Worm (Caenorhabditis elegans) whole organism, young adult: ENCODE data around the gene F16H6.3.

Source experiments
- D2030.7 ChIP-seq: fragments of 200-800 bp; sonication (Bioruptor generic); IDR thresholded peaks from 2 replicates; pipeline ENCODE4 v1.3.6; 2022; ENCODE audit warnings: missing genetic modification reagents, missing genetic modification characterization, missing compliant biosample characterization
- K11D2.4 ChIP-seq: fragments of 200-800 bp; sonication (Bioruptor generic); IDR thresholded peaks from 2 replicates; pipeline ENCODE4 v1.3.6; 2022; ENCODE audit warnings: missing genetic modification reagents, missing genetic modification characterization, missing compliant biosample characterization
- Y56A3A.18 ChIP-seq: fragments of 200-800 bp; sonication (Bioruptor generic); IDR thresholded peaks from 2 replicates; pipeline ENCODE4 v1.3.6; 2022; ENCODE audit warnings: missing genetic modification reagents, missing genetic modification characterization, missing compliant biosample characterization
- aptf-2 ChIP-seq: fragments of 200-800 bp; sonication (Bioruptor generic); conservative IDR thresholded peaks from 2 replicates; pipeline ENCODE4 v1.3.6; 2022; ENCODE audit warnings: missing genetic modification reagents, missing genetic modification characterization, missing compliant biosample characterization
- cebp-1 ChIP-seq, 2 experiments: fragments of 200-800 bp in 1 of 2; sonication (Bioruptor generic) in 1 of 2; sonication (generic microtip) in 1 of 2; IDR thresholded peaks in 1 of 2; optimal IDR thresholded peaks in 1 of 2; 2 replicates each; pipeline versions ENCODE4 v1.3.6 to Lab custom; 2017 to 2022; ENCODE audit warnings: missing compliant biosample characterization in 2 of 2, missing genetic modification characterization in 2 of 2, mild to moderate bottlenecking in 1 of 2, missing genetic modification reagents in 1 of 2, moderate library complexity in 1 of 2
- egl-44 ChIP-seq: fragments of 200-800 bp; sonication (Bioruptor generic); IDR thresholded peaks from 2 replicates; pipeline ENCODE4 v1.3.6; 2022; ENCODE audit warnings: missing genetic modification reagents, missing genetic modification characterization, missing compliant biosample characterization
- fkh-3 ChIP-seq: sonication (generic microtip); optimal IDR thresholded peaks from 2 replicates; lab custom pipeline; 2016; ENCODE audit warnings: mild to moderate bottlenecking, missing genetic modification characterization, missing compliant biosample characterization
- hrde-1 ChIP-seq: sonication (generic microtip); optimal IDR thresholded peaks from 2 replicates; lab custom pipeline; 2016; ENCODE audit warnings: missing genetic modification characterization, mild to moderate bottlenecking, missing compliant biosample characterization, moderate library complexity, missing genotype, missing genetic modification reagents, borderline replicate concordance
- lag-1 ChIP-seq: fragments of 200-800 bp; sonication (Bioruptor generic); IDR thresholded peaks from 2 replicates; pipeline ENCODE4 v1.3.6; 2022; ENCODE audit warnings: missing genetic modification reagents, missing genetic modification characterization, missing compliant biosample characterization
- rec-8 ChIP-seq, 2 experiments: sonication (generic microtip); optimal IDR thresholded peaks; 2 replicates each; lab custom pipeline; 2016; ENCODE audit warnings: mild to moderate bottlenecking in 2 of 2, missing genetic modification characterization in 2 of 2, missing genetic modification reagents in 2 of 2, missing genotype in 2 of 2, missing biosample characterization in 1 of 2, missing compliant biosample characterization in 1 of 2, moderate library complexity in 1 of 2
- unc-62 ChIP-seq: fragments of 150-350 bp; optimal IDR thresholded peaks from 2 replicates; lab custom pipeline; 2014; ENCODE audit warnings: missing biosample characterization, missing genetic modification reagents, missing genetic modification characterization

DNA sequence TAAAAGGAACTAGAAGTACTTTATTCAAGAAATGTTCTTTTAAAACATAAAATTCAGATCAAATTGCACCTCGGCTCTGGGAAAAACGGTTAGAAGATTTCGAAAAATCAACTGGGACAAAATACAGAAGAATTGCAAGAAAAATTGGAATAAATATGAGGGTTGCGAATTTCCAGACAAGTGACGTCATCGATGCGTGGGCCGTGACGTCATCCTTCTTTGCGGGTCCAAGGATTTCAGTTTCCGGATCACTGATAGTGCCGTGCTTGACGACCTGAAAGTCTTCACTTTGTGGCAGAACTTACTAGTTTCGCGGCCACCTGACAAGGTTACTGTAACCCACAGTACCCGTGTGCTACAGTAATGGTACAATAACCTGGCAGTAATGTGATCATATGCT, 31.7 kb upstream of the F16H6.3 start:
- TF ChIP-seq Y56A3A.18 (GFP tag; lab: Robert Waterston, UW): no peak
- TF ChIP-seq lag-1 (GFP tag; lab: Robert Waterston, UW): no peak
- TF ChIP-seq hrde-1 (tag; lab: Kevin White, UChicago): no peak
- no peak for TF ChIP-seq rec-8 (tag; optimal IDR thresholded peaks at IDR 0.05; lab: Kevin White, UChicago)
- no peak for TF ChIP-seq unc-62 (GFP tag; lab: Kevin White, UChicago)
- TF ChIP-seq fkh-3 (tag; lab: Kevin White, UChicago): no peak
- no peak for TF ChIP-seq cebp-1 (GFP tag; IDR thresholded peaks at IDR 0.05; lab: Robert Waterston, UW)
- TF ChIP-seq cebp-1 (tag; optimal IDR thresholded peaks at IDR 0.05; lab: Kevin White, UChicago): no peak
- no peak for TF ChIP-seq egl-44 (GFP tag; lab: Robert Waterston, UW)
- no peak for TF ChIP-seq K11D2.4 (GFP tag; lab: Robert Waterston, UW)
- TF ChIP-seq D2030.7: no peak
- TF ChIP-seq aptf-2: no peak
